Fruit fly (Drosophila melanogaster): Measurements from ENCODE around the gene Sh3beta.

DNA sequence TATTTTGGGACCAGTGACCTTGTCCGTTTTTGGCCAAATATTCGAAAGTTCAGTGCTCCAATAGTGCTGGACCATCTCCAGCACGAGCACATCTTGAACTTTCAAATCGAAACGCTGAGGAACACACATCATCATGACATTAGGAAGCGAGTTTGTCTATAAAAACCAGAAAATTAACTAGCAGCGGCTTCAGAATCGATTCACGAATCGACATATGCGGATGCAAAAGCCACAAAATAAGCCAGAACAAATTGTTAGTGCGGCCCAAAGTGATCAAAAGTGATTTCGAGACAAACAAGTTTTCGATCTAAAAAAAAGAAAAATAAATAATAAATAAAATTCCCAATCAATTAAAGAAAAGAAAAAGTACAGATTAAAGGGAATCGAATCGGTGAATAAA, 21.4 kb upstream of the Sh3beta start, which contains the start of gene CG8563:
- TF ChIP-seq bcd (GFP tag; optimal IDR thresholded peaks at IDR 0.05) (no peak), CG4617 (GFP tag; optimal IDR thresholded peaks at IDR 0.05; ENCODE audit: borderline replicate concordance) (no peak), wek (GFP tag; optimal IDR thresholded peaks at IDR 0.05) (no peak), CG1233 (GFP tag; optimal IDR thresholded peaks at IDR 0.05) (no peak), ken (GFP tag; IDR thresholded peaks at IDR 0.05) (no peak), aop (GFP tag; IDR thresholded peaks at IDR 0.05) (no peak), pan (optimal IDR thresholded peaks at IDR 0.05) (no peak), pan (GFP tag; optimal IDR thresholded peaks at IDR 0.05 in 1 of 2, IDR thresholded peaks at IDR 0.05 in 1 of 2) (no peak), repo (GFP tag; optimal IDR thresholded peaks at IDR 0.05) (no peak), CG13894 (tag; optimal IDR thresholded peaks at IDR 0.05) (no peak), CG15011 (GFP tag; optimal IDR thresholded peaks at IDR 0.05) (no peak), CG15073 (GFP tag; optimal IDR thresholded peaks at IDR 0.05) (no peak), HmgZ (tag; optimal IDR thresholded peaks at IDR 0.05) (no peak), ems (GFP tag; optimal IDR thresholded peaks at IDR 0.05) (no peak)
